Worm (Caenorhabditis elegans) whole organism, L4/young adult: ENCODE results near the gene F17C8.3.

ENCODE experiments used
- W03F9.2 ChIP-seq: fragments of 150-350 bp; optimal IDR thresholded peaks from 2 replicates; lab custom pipeline; 2014; ENCODE audit warnings: missing biosample characterization, missing genetic modification characterization
- dao-5 ChIP-seq: sonication (generic microtip); optimal IDR thresholded peaks from 2 replicates; lab custom pipeline; 2016; ENCODE audit warnings: missing genotype, missing genetic modification characterization, moderate library complexity, missing compliant biosample characterization

DNA sequence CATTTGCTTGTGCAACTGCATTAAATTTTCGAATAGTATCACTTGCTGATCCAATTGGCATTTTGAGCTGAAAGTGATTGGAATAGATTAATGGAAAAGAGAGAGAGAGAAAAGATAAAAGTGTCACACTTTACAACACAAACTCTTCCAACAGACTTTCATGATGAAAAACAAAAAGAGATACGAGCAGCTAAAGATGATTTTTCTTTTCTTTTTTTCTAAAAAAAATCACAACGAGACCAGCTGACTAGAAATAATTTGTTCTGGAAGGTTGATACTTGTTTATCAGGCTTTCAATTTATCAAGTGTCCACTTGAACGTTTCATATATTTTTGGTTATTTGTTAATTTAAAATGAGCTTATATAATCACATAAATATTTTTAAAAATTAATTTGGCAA lies 44.6 kb upstream of the F17C8.3 start:
- TF ChIP-seq W03F9.2 (tag; lab: Kevin White, UChicago) (no peak), dao-5 (tag; lab: Kevin White, UChicago) (no peak)
